Fruit fly (Drosophila melanogaster) whole organism, pupa: ENCODE data around the gene CG42299.
A peak's percentile ranks its signal among the peaks of the same experiment; 100 is the strongest.

Experiments
- CG10348 ChIP-seq: fragments of 200-800 bp; sonication (Bioruptor generic); IDR thresholded peaks from 2 replicates; pipeline ENCODE4 v1.3.6; 2022; ENCODE audit warnings: missing biosample characterization, missing genetic modification characterization
- CG13204 ChIP-seq: fragments of 200-800 bp; sonication (Bioruptor generic); optimal IDR thresholded peaks from 2 replicates; lab custom pipeline; 2018; ENCODE audit warnings: missing biosample characterization, mild to moderate bottlenecking, missing genetic modification characterization, moderate library complexity
- CG17806 ChIP-seq: fragments of 200-800 bp; sonication (Bioruptor generic); optimal IDR thresholded peaks from 2 replicates; lab custom pipeline; 2018; ENCODE audit warnings: missing biosample characterization, mild to moderate bottlenecking, missing genetic modification characterization, moderate library complexity
- CG8301 ChIP-seq: fragments of 200-800 bp; sonication (Bioruptor generic); optimal IDR thresholded peaks from 2 replicates; lab custom pipeline; 2018; ENCODE audit warnings: missing biosample characterization, mild to moderate bottlenecking, missing genetic modification characterization
- CG9948 ChIP-seq: fragments of 200-800 bp; sonication (Bioruptor generic); optimal IDR thresholded peaks from 2 replicates; lab custom pipeline; 2018; ENCODE audit warnings: missing biosample characterization, mild to moderate bottlenecking, missing genetic modification characterization, moderate library complexity
- D1 ChIP-seq: fragments of 200-800 bp; sonication (Bioruptor generic); optimal IDR thresholded peaks from 2 replicates; lab custom pipeline; 2018; ENCODE audit warnings: missing biosample characterization, mild to moderate bottlenecking, missing genetic modification characterization, moderate library complexity
- EcR ChIP-seq: fragments of 200-800 bp; sonication (Bioruptor generic); optimal IDR thresholded peaks from 3 replicates; lab custom pipeline; 2019; ENCODE audit warnings: missing biosample characterization, missing genetic modification characterization, mild to moderate bottlenecking, moderate library complexity, missing genetic modification reagents
- Ets98B ChIP-seq: fragments of 200-800 bp; sonication (Bioruptor generic); IDR thresholded peaks from 2 replicates; pipeline ENCODE4 v1.3.6; 2022; ENCODE audit warnings: missing biosample characterization, missing genetic modification characterization
- Pif1A ChIP-seq: fragments of 200-800 bp; sonication (Bioruptor generic); optimal IDR thresholded peaks from 3 replicates; lab custom pipeline; 2016; ENCODE audit warnings: missing biosample characterization, missing genetic modification characterization
- fd96Ca ChIP-seq: fragments of 200-800 bp; sonication (Bioruptor generic); IDR thresholded peaks from 3 replicates; pipeline ENCODE4 v1.3.6; 2022; ENCODE audit warnings: missing biosample characterization, missing genetic modification characterization
- rn ChIP-seq: fragments of 200-800 bp; sonication (Bioruptor generic); IDR thresholded peaks from 2 replicates; pipeline ENCODE4 v1.3.6; 2022; ENCODE audit warnings: missing biosample characterization, missing genetic modification characterization

DNA sequence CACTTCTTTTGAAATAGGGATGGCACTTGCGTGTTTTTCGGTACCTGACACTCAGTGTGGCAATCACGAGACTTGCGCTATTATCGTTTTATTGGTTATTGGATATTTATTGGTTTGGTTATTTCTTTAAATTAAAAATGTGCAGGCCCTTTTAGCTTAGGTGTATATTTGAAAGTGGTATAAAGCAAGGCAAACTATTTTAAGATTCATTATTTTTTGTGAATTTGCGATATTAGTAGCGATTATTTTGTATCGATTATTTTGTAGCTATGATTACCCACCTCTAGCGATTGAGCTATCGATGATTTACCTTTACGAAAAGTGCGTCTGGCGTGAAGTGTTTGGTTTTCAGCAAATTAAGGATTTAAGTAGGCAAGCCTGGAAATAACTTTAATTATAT, 7.4 kb upstream of the CG42299 start, which contains the start of the genes CG9215 and CG8097:
- TF ChIP-seq rn (GFP tag; lab: Robert Waterston, UW), result no peak
- no peak for TF ChIP-seq Ets98B (GFP tag; lab: Robert Waterston, UW)
- no peak for TF ChIP-seq CG10348 (GFP tag; lab: Robert Waterston, UW)
- no peak for TF ChIP-seq fd96Ca (GFP tag; lab: Robert Waterston, UW)
- TF ChIP-seq CG8301 (tag; lab: Kevin White, UChicago), result no peak
- TF ChIP-seq Pif1A (GFP tag; lab: Kevin White, UChicago), result no peak
- no peak for TF ChIP-seq EcR (GFP tag; lab: Kevin White, UChicago)
- no peak for TF ChIP-seq CG13204 (GFP tag; lab: Kevin White, UChicago)
- peak; percentile 7 for TF ChIP-seq CG9948 (tag; lab: Kevin White, UChicago)
- TF ChIP-seq D1 (tag; lab: Kevin White, UChicago), result no peak
- TF ChIP-seq CG17806 (tag; lab: Kevin White, UChicago), result no peak
